Worm (Caenorhabditis elegans): Measurements from ENCODE around the gene ZK353.2.

Gene ZK353.2

DNA sequence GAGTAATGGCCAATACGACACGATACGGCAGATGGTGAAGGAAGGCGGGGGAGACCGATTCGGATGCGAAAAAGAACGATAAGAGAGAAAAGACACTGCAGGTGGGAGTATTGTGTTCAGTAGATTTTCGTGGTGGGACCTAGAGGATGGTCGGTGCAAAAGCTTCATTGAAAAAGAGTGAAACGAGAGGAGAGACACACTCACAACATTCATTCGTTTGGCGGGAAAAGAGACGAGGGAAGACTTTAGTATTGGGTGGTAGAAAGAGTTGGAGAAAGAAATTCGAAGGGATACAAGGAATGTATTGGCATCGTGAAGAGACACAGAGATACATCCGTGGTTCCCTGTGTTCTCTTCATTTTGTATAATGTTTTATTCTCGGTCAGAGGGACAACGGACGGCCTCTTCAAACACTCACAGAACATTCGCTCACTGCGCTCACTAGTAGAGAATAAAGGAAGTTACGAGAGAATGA is 42.1 kb upstream of the ZK353.2 start:
- TF ChIP-seq mep-1 (tag; optimal IDR thresholded peaks at IDR 0.05) (peak; percentile 82), nhr-71 (tag; optimal IDR thresholded peaks at IDR 0.05) (peak; percentile 87), fkh-10 (GFP tag; optimal IDR thresholded peaks at IDR 0.05) (peak; percentile 68), F16B12.6 (tag; optimal IDR thresholded peaks at IDR 0.05) (peak; percentile 16), irx-1 (tag; optimal IDR thresholded peaks at IDR 0.05) (peak; percentile 53), nhr-76 (tag; optimal IDR thresholded peaks at IDR 0.05) (no peak), ceh-90 (tag; optimal IDR thresholded peaks at IDR 0.05) (no peak), sup-37 (GFP tag; optimal IDR thresholded peaks at IDR 0.05) (no peak), nhr-90 (tag; optimal IDR thresholded peaks at IDR 0.05; ENCODE audit: poor library complexity) (peak; percentile 63), lsy-2 (tag; optimal IDR thresholded peaks at IDR 0.05) (peak; percentile 74 to 93), C16A3.4 (tag; optimal IDR thresholded peaks at IDR 0.05) (peak; percentile 69), hlh-4 (tag; optimal IDR thresholded peaks at IDR 0.05) (no peak), ama-1 (optimal IDR thresholded peaks at IDR 0.05) (no peak), mab-9 (GFP tag; IDR thresholded peaks at IDR 0.05) (no peak), hpl-2 (GFP tag; optimal IDR thresholded peaks at IDR 0.05) (no peak), snu-23 (GFP tag; optimal IDR thresholded peaks at IDR 0.05) (peak; percentile 91), ztf-11 (tag; optimal IDR thresholded peaks at IDR 0.05) (peak in 1 of 2 experiments; percentile 56), ztf-4 (tag; optimal IDR thresholded peaks at IDR 0.05) (peak; percentile 69), mdl-1 (tag; optimal IDR thresholded peaks at IDR 0.05) (peak in 1 of 2 experiments; percentile 51), rnt-1 (tag; optimal IDR thresholded peaks at IDR 0.05) (peak; percentile 65), nhr-47 (tag; optimal IDR thresholded peaks at IDR 0.05) (peak; percentile 69), fos-1 (tag; optimal IDR thresholded peaks at IDR 0.05) (peak; percentile 14), blmp-1 (tag; optimal IDR thresholded peaks at IDR 0.05) (peak; percentile 74), swsn-7 (tag; optimal IDR thresholded peaks at IDR 0.05) (peak; percentile 73), lin-13 (GFP tag; optimal IDR thresholded peaks at IDR 0.05) (peak; percentile 56), ceh-88 (GFP tag; IDR thresholded peaks at IDR 0.05) (no peak), skn-1 (tag; optimal IDR thresholded peaks at IDR 0.05) (peak; percentile 19), nhr-11 (tag; optimal IDR thresholded peaks at IDR 0.05) (no peak), efl-1 (optimal IDR thresholded peaks at IDR 0.05) (peak; percentile 72 to 85), efl-1 (GFP tag; optimal IDR thresholded peaks at IDR 0.05 in 1 of 2) (peak; percentile 53 to 54), unc-98 (GFP tag; IDR thresholded peaks at IDR 0.05) (no peak), nhr-19 (GFP tag; conservative IDR thresholded peaks at IDR 0.05) (peak; percentile 75), nhr-237 (tag; optimal IDR thresholded peaks at IDR 0.05) (no peak), aly-2 (tag; optimal IDR thresholded peaks at IDR 0.05) (peak; percentile 77), nhr-77 (tag; optimal IDR thresholded peaks at IDR 0.05) (peak; percentile 75), elt-2 (tag; optimal IDR thresholded peaks at IDR 0.05) (peak; percentile 2), C04F5.9 (tag; optimal IDR thresholded peaks at IDR 0.05) (peak; percentile 39), tbx-2 (tag; optimal IDR thresholded peaks at IDR 0.05) (peak; percentile 74), sptf-1 (tag; optimal IDR thresholded peaks at IDR 0.05) (no peak), alr-1 (tag; optimal IDR thresholded peaks at IDR 0.05; ENCODE audit: borderline replicate concordance) (no peak), dsc-1 (tag; optimal IDR thresholded peaks at IDR 0.05) (peak; percentile 58), lin-14 (GFP tag; optimal IDR thresholded peaks at IDR 0.05) (peak; percentile 95), egl-13 (tag; optimal IDR thresholded peaks at IDR 0.05) (no peak), unc-130 (tag; optimal IDR thresholded peaks at IDR 0.05) (peak; percentile 42), lin-35 (GFP tag; optimal IDR thresholded peaks at IDR 0.05) (peak; percentile 61 to 80), dpl-1 (GFP tag; optimal IDR thresholded peaks at IDR 0.05) (peak; percentile 47 to 68 (median 55)), zip-4 (GFP tag; optimal IDR thresholded peaks at IDR 0.05) (peak; percentile 10), egl-27 (tag; optimal IDR thresholded peaks at IDR 0.05) (peak in 1 of 2 experiments; percentile 4), fkh-8 (tag; optimal IDR thresholded peaks at IDR 0.05) (peak; percentile 80), xbp-1 (tag; optimal IDR thresholded peaks at IDR 0.05) (peak; percentile 57), elt-3 (tag; optimal IDR thresholded peaks at IDR 0.05) (peak in 2 of 6 experiments; percentile 5 to 24), zag-1 (tag; optimal IDR thresholded peaks at IDR 0.05) (peak; percentile 3), ceh-8 (GFP tag; optimal IDR thresholded peaks at IDR 0.05) (peak; percentile 10)

Measured in whole organism, L1 larva.